Worm (Caenorhabditis elegans) whole organism, early embryonic: ENCODE data around the gene C25F9.4.

Experiments
- B0310.2 ChIP-seq: sonication (generic microtip); optimal IDR thresholded peaks from 2 replicates; lab custom pipeline; 2016; ENCODE audit warnings: mild to moderate bottlenecking, missing genetic modification characterization, missing compliant biosample characterization
- F13C5.2 ChIP-seq: sonication (generic microtip); optimal IDR thresholded peaks from 2 replicates; lab custom pipeline; 2017; ENCODE audit warnings: mild to moderate bottlenecking, missing genetic modification characterization, inconsistent platforms, missing compliant biosample characterization
- aly-1 ChIP-seq: sonication (generic microtip); optimal IDR thresholded peaks from 2 replicates; lab custom pipeline; 2016; ENCODE audit warnings: missing genetic modification characterization, missing compliant biosample characterization
- ama-1 ChIP-seq: fragments of 150-350 bp; optimal IDR thresholded peaks from 2 replicates; lab custom pipeline; 2014
- ceh-13 ChIP-seq: fragments of 200-800 bp; sonication (Bioruptor generic); optimal IDR thresholded peaks from 2 replicates; lab custom pipeline; 2018; ENCODE audit warnings: mild to moderate bottlenecking, missing genetic modification characterization, missing compliant biosample characterization
- ceh-36 ChIP-seq: sonication (generic microtip); optimal IDR thresholded peaks from 2 replicates; lab custom pipeline; 2016; ENCODE audit warnings: missing genetic modification characterization, inconsistent platforms, missing compliant biosample characterization
- ets-7 ChIP-seq: sonication (generic microtip); optimal IDR thresholded peaks from 2 replicates; lab custom pipeline; 2016; ENCODE audit warnings: missing genotype, missing genetic modification characterization, missing compliant biosample characterization
- flt-1 ChIP-seq: fragments of 200-800 bp; sonication (Bioruptor generic); IDR thresholded peaks from 2 replicates; pipeline ENCODE4 v1.3.6; 2022; ENCODE audit warnings: missing genetic modification characterization, missing compliant biosample characterization
- hmbx-1 ChIP-seq: sonication (generic microtip); optimal IDR thresholded peaks from 2 replicates; lab custom pipeline; 2016; ENCODE audit warnings: mild to moderate bottlenecking, missing genetic modification characterization, missing compliant biosample characterization
- hmg-4 ChIP-seq: fragments of 200-800 bp; sonication (Bioruptor generic); optimal IDR thresholded peaks from 2 replicates; lab custom pipeline; 2018; ENCODE audit warnings: mild to moderate bottlenecking, missing genetic modification characterization, missing compliant biosample characterization
- hnd-1 ChIP-seq: sonication (generic microtip); optimal IDR thresholded peaks from 2 replicates; lab custom pipeline; 2016; ENCODE audit warnings: missing genetic modification characterization, missing compliant biosample characterization
- pes-1 ChIP-seq: fragments of 200-800 bp; sonication (Bioruptor generic); IDR thresholded peaks from 2 replicates; pipeline ENCODE4 v1.3.6; 2022; ENCODE audit warnings: missing genetic modification reagents, missing genetic modification characterization, missing compliant biosample characterization
- scrt-1 ChIP-seq: fragments of 200-800 bp; sonication (Bioruptor generic); IDR thresholded peaks from 2 replicates; pipeline ENCODE4 v1.3.6; 2022; ENCODE audit warnings: missing genetic modification characterization, missing compliant biosample characterization
- sea-1 ChIP-seq: fragments of 200-800 bp; sonication (Bioruptor generic); conservative IDR thresholded peaks from 2 replicates; pipeline ENCODE4 v1.3.6; 2022; ENCODE audit warnings: missing genetic modification characterization, missing compliant biosample characterization
- tbx-11 ChIP-seq: fragments of 200-800 bp; sonication (Bioruptor generic); IDR thresholded peaks from 2 replicates; pipeline ENCODE4 v1.3.6; 2022; ENCODE audit warnings: missing genetic modification characterization, missing compliant biosample characterization
- tbx-37 ChIP-seq: fragments of 200-800 bp; sonication (Bioruptor generic); conservative IDR thresholded peaks from 2 replicates; pipeline ENCODE4 v1.3.6; 2022; ENCODE audit warnings: missing genetic modification reagents, missing genetic modification characterization, missing compliant biosample characterization
- tra-4 ChIP-seq: sonication (generic microtip); optimal IDR thresholded peaks from 2 replicates; lab custom pipeline; 2017; ENCODE audit warnings: missing genetic modification characterization, missing compliant biosample characterization

C25F9.4 gene

DNA sequence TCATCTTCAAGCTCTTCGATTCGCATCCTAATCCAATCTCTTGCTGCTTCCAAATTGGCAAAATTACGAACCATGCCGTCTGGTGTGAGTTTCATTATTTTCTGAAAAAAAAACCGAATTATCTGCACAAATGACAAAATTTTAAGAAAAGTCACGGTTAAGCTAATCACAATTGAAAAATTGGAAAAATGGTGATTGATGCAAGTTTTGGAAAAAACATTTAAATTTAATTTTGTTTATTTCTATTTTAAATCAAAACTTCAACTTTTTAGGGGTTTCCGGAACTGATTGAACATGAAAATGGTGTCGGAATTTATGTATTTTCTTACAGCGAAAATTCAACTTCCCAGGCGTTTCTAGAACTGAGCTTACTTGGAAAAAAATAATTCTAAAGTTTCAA, 13.5 kb downstream of the C25F9.4 start, which contains the start of gene C25F9.12:
Gene C25F9.12, minus strand, starts transcription at position 101 of the 400 bp plus-strand sequence.
- TF ChIP-seq F13C5.2 (tag; lab: Kevin White, UChicago) (no peak), sea-1 (no peak), flt-1 (no peak), tbx-37 (no peak), tra-4 (tag; lab: Kevin White, UChicago) (no peak), tbx-11 (GFP tag; lab: Robert Waterston, UW) (no peak), hnd-1 (tag; lab: Kevin White, UChicago) (no peak), ceh-13 (GFP tag; lab: Kevin White, UChicago) (no peak), hmg-4 (GFP tag; lab: Kevin White, UChicago) (no peak), ceh-36 (tag; lab: Kevin White, UChicago) (no peak), pes-1 (GFP tag; lab: Robert Waterston, UW) (no peak), aly-1 (no peak), B0310.2 (tag; lab: Kevin White, UChicago) (no peak), ets-7 (no peak), scrt-1 (no peak), hmbx-1 (tag; lab: Kevin White, UChicago) (no peak), ama-1 (lab: Kevin White, UChicago) (no peak)

DNA sequence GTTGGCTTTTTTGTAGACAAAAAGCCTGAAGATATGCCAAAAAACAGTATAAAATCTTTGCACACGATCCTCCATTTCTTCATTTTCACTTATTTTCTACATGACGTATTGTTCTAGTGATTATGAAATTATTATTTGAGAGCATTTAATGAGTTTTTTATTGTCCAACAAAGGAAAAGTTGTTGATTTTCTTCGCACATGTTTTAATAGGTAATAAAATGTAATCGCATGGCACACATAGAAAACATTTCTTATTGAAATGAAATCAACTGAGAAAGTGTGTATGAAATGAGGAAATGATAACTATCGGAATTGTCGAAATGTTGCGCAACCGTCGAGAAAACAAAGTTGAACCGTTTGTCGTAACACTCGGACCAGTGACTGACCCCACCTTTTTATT, 14.9 kb downstream of the C25F9.4 start:
- TF ChIP-seq hnd-1 (tag; lab: Kevin White, UChicago) (no peak), tbx-11 (GFP tag; lab: Robert Waterston, UW) (no peak), tra-4 (tag; lab: Kevin White, UChicago) (no peak), hmg-4 (GFP tag; lab: Kevin White, UChicago) (no peak), hmbx-1 (tag; lab: Kevin White, UChicago) (no peak), ceh-36 (tag; lab: Kevin White, UChicago) (no peak), aly-1 (no peak), B0310.2 (tag; lab: Kevin White, UChicago) (no peak), ceh-13 (GFP tag; lab: Kevin White, UChicago) (no peak), scrt-1 (no peak)

DNA sequence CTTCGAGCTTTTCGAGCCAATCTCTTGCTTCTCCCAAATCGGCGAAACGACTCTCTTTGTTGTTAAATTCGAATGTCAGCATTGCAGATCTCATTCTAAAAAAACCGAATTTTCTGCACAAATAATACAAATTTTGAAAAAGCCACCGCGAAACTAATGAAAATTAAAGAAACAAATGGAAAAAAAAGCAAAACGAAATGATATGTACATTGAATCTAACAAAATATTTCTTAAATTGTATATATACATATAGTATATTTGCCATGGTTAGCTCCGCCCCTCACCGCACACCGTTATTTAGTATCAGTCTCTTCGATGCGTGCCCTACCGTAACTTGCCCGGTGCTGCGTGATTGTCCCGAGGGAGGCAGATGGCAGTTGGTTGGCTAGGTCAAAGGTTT, 15.8 kb downstream of the C25F9.4 start, which contains the start of gene srw-86:
Gene srw-86, minus strand, starts transcription at position 101 of the 400 bp plus-strand sequence.
- TF ChIP-seq flt-1 (no peak), tbx-11 (GFP tag; lab: Robert Waterston, UW) (no peak), tbx-37 (no peak), scrt-1 (no peak), aly-1 (no peak), ceh-13 (GFP tag; lab: Kevin White, UChicago) (no peak), ets-7 (no peak), sea-1 (no peak), tra-4 (tag; lab: Kevin White, UChicago) (no peak), hmg-4 (GFP tag; lab: Kevin White, UChicago) (no peak), hmbx-1 (tag; lab: Kevin White, UChicago) (no peak), F13C5.2 (tag; lab: Kevin White, UChicago) (no peak), ceh-36 (tag; lab: Kevin White, UChicago) (no peak), ama-1 (lab: Kevin White, UChicago) (no peak), B0310.2 (tag; lab: Kevin White, UChicago) (no peak), hnd-1 (tag; lab: Kevin White, UChicago) (no peak), pes-1 (GFP tag; lab: Robert Waterston, UW) (no peak)

DNA sequence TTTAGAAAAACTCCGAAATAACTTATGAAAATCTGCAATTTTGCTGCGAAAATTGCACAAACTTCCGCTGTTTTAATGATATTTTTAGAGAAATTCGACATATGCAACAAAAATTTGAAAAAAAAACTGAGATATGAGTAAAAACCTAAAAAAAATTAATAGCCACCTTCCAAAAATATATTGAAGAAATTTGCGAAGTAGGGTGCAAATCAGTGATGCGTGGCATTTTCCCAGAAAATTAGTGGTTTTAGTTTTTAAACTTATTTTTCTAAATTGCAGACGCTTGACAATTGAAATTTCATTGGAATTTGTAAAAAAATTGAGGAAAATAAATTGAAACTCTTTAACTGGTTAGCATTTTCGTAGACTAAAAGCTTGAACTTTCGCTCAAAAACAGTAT, 17.5 kb downstream of the C25F9.4 start, which contains the start of gene C25F9.13:
Gene C25F9.13, minus strand, starts transcription at position 101 of the 400 bp plus-strand sequence.
- no peak for TF ChIP-seq aly-1
- TF ChIP-seq hnd-1 (tag; lab: Kevin White, UChicago): no peak
- TF ChIP-seq sea-1: no peak
- TF ChIP-seq tbx-11 (GFP tag; lab: Robert Waterston, UW): no peak
- no peak for TF ChIP-seq tbx-37
- TF ChIP-seq hmg-4 (GFP tag; lab: Kevin White, UChicago): no peak
- TF ChIP-seq ets-7: no peak
- no peak for TF ChIP-seq ama-1 (lab: Kevin White, UChicago)

DNA sequence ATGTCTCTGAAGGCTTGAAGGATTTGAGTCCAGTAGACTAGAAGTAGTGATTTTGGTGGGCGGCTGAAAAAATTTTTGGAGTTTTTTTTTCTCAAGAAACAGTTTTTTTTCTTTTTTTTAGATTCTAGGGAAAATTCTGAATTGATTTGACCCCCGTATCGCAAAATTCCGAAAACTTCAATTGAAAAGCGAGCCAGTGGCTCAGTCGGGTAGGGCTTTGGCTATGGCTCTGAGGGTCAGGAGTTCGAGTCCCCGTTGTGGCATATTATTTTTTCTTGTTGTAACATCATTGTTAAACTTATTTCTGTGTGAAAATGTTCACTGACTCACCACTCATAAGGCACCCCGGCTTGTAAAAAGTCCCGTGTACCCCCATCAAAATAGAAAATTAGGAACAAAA, 18.0 kb downstream of the C25F9.4 start:
- TF ChIP-seq hmbx-1 (tag; lab: Kevin White, UChicago) (no peak), tra-4 (tag; lab: Kevin White, UChicago) (no peak), tbx-11 (GFP tag; lab: Robert Waterston, UW) (no peak), ama-1 (lab: Kevin White, UChicago) (no peak), ets-7 (no peak), pes-1 (GFP tag; lab: Robert Waterston, UW) (no peak), flt-1 (no peak), F13C5.2 (tag; lab: Kevin White, UChicago) (no peak), aly-1 (no peak), sea-1 (no peak), tbx-37 (no peak), ceh-36 (tag; lab: Kevin White, UChicago) (no peak), ceh-13 (GFP tag; lab: Kevin White, UChicago) (no peak), hmg-4 (GFP tag; lab: Kevin White, UChicago) (no peak)

DNA sequence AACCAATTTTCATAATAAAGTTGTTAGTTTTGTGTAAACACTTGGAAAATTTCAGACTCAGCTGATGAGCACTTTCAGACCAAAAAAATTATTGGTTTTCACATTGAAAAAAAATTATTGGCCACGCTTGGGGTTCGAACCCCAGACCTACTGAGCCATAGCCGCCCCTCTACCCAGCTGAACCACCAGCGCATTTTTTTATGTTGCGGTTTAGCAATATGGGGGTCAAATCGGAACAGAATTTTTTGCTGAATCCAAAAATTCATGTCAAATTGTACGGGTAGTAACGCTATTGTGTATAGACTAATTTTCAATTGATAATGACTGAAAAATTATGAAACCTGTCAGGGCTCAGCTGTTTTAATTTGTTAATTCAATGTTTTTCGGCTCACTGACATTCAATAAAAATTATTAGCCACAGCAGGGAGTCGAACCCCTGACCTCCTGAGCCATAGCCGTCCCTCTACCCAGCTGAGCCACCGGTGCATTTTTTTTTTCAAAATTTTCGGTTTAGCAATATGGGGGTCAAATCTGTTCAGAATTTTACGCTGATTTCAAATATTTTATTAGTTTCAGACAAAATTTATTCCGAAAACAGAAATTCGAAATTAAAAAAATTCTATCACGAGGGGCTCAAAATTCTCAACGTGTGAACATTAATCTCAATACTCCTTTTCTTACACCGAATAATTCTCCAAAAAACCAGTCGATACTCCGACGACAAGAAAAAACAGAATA, 19.6 kb downstream of the C25F9.4 start:
- no peak for TF ChIP-seq sea-1
- TF ChIP-seq hmbx-1 (tag; lab: Kevin White, UChicago): no peak
- TF ChIP-seq tbx-11 (GFP tag; lab: Robert Waterston, UW): no peak
- no peak for TF ChIP-seq F13C5.2 (tag; lab: Kevin White, UChicago)
- TF ChIP-seq tbx-37: no peak
- TF ChIP-seq pes-1 (GFP tag; lab: Robert Waterston, UW): no peak
- no peak for TF ChIP-seq hnd-1 (tag; lab: Kevin White, UChicago)
- TF ChIP-seq ets-7: no peak
- no peak for TF ChIP-seq flt-1
- TF ChIP-seq aly-1: no peak
- TF ChIP-seq hmg-4 (GFP tag; lab: Kevin White, UChicago): no peak
- TF ChIP-seq tra-4 (tag; lab: Kevin White, UChicago): no peak
- TF ChIP-seq B0310.2 (tag; lab: Kevin White, UChicago): no peak
- no peak for TF ChIP-seq scrt-1
- no peak for TF ChIP-seq ceh-36 (tag; lab: Kevin White, UChicago)
- TF ChIP-seq ceh-13 (GFP tag; lab: Kevin White, UChicago): no peak
- TF ChIP-seq ama-1 (lab: Kevin White, UChicago): no peak
